Worm (Caenorhabditis elegans) whole organism, young adult: ENCODE results near the gene tofu-1.
A peak's percentile ranks its signal among the peaks of the same experiment; 100 is the strongest.

Experiments used
- B0019.2 ChIP-seq: fragments of 200-800 bp; sonication (Bioruptor generic); conservative IDR thresholded peaks from 2 replicates; pipeline ENCODE4 v1.3.6; 2022; ENCODE audit warnings: missing genetic modification reagents, missing genetic modification characterization, missing compliant biosample characterization
- B0261.1 ChIP-seq: sonication (generic microtip); optimal IDR thresholded peaks from 2 replicates; lab custom pipeline; 2016; ENCODE audit warnings: mild to moderate bottlenecking, missing genetic modification characterization, moderate library complexity, missing compliant biosample characterization
- F57C9.4 ChIP-seq: sonication (generic microtip); optimal IDR thresholded peaks from 2 replicates; lab custom pipeline; 2017; ENCODE audit warnings: mild to moderate bottlenecking, missing genetic modification characterization, missing compliant biosample characterization
- K12H6.12 ChIP-seq: fragments of 200-800 bp; sonication (Bioruptor generic); optimal IDR thresholded peaks from 2 replicates; lab custom pipeline; 2018; ENCODE audit warnings: mild to moderate bottlenecking, missing genetic modification characterization, missing compliant biosample characterization
- T07F8.4 ChIP-seq: sonication (generic microtip); optimal IDR thresholded peaks from 2 replicates; lab custom pipeline; 2016; ENCODE audit warnings: mild to moderate bottlenecking, missing genetic modification characterization, moderate library complexity, missing compliant biosample characterization
- T26A5.8 ChIP-seq: sonication (generic microtip); optimal IDR thresholded peaks from 2 replicates; lab custom pipeline; 2016; ENCODE audit warnings: missing genetic modification characterization, missing compliant biosample characterization
- Y56A3A.18 ChIP-seq: fragments of 200-800 bp; sonication (Bioruptor generic); IDR thresholded peaks from 2 replicates; pipeline ENCODE4 v1.3.6; 2022; ENCODE audit warnings: missing genetic modification reagents, missing genetic modification characterization, missing compliant biosample characterization
- Y79H2A.3 ChIP-seq: fragments of 200-800 bp; sonication (Bioruptor generic); conservative IDR thresholded peaks from 2 replicates; pipeline ENCODE4 v1.3.6; 2022; ENCODE audit warnings: missing genetic modification reagents, missing genetic modification characterization, missing compliant biosample characterization
- ama-1 ChIP-seq, 3 experiments: fragments of 150-350 bp in 1 of 3; sonication (generic microtip) in 2 of 3; optimal IDR thresholded peaks; 2 replicates each; lab custom pipeline; 2014 to 2018; ENCODE audit warnings: missing biosample characterization in 2 of 3, missing genetic modification characterization in 2 of 3, missing genetic modification reagents in 2 of 3
- aptf-3 ChIP-seq: fragments of 200-800 bp; sonication (Bioruptor generic); IDR thresholded peaks from 2 replicates; pipeline ENCODE4 v1.3.6; 2022; ENCODE audit warnings: missing genetic modification characterization, missing compliant biosample characterization
- attf-6 ChIP-seq: fragments of 200-800 bp; sonication (Bioruptor generic); IDR thresholded peaks from 2 replicates; pipeline ENCODE4 v1.3.6; 2022; ENCODE audit warnings: missing genetic modification reagents, missing genetic modification characterization, missing compliant biosample characterization
- cebp-1 ChIP-seq, 2 experiments: fragments of 200-800 bp in 1 of 2; sonication (Bioruptor generic) in 1 of 2; sonication (generic microtip) in 1 of 2; IDR thresholded peaks in 1 of 2; optimal IDR thresholded peaks in 1 of 2; 2 replicates each; pipeline versions ENCODE4 v1.3.6 to Lab custom; 2017 to 2022; ENCODE audit warnings: missing compliant biosample characterization in 2 of 2, missing genetic modification characterization in 2 of 2, mild to moderate bottlenecking in 1 of 2, missing genetic modification reagents in 1 of 2, moderate library complexity in 1 of 2
- ceh-100 ChIP-seq: fragments of 200-800 bp; sonication (Bioruptor generic); IDR thresholded peaks from 2 replicates; pipeline ENCODE4 v1.3.6; 2022; ENCODE audit warnings: missing genetic modification reagents, missing genetic modification characterization, missing compliant biosample characterization
- ceh-40 ChIP-seq: fragments of 200-800 bp; sonication (Bioruptor generic); IDR thresholded peaks from 2 replicates; pipeline ENCODE4 v1.3.6; 2022; ENCODE audit warnings: missing genetic modification characterization, missing compliant biosample characterization
- ceh-79 ChIP-seq: sonication (generic microtip); optimal IDR thresholded peaks from 2 replicates; lab custom pipeline; 2017; ENCODE audit warnings: mild to moderate bottlenecking, missing genetic modification characterization, missing compliant biosample characterization
- ceh-91 ChIP-seq: fragments of 200-800 bp; sonication (Bioruptor generic); IDR thresholded peaks from 2 replicates; pipeline ENCODE4 v1.3.6; 2022; ENCODE audit warnings: missing genetic modification reagents, missing genetic modification characterization, missing compliant biosample characterization
- efl-1 ChIP-seq: fragments of 150-350 bp; optimal IDR thresholded peaks from 2 replicates; lab custom pipeline; 2014; ENCODE audit warnings: missing biosample characterization, missing genetic modification reagents, missing genetic modification characterization
- egl-18 ChIP-seq: fragments of 200-800 bp; sonication (Bioruptor generic); IDR thresholded peaks from 2 replicates; pipeline ENCODE4 v1.3.6; 2022; ENCODE audit warnings: missing genetic modification reagents, missing genetic modification characterization, missing compliant biosample characterization
- egl-44 ChIP-seq: fragments of 200-800 bp; sonication (Bioruptor generic); IDR thresholded peaks from 2 replicates; pipeline ENCODE4 v1.3.6; 2022; ENCODE audit warnings: missing genetic modification reagents, missing genetic modification characterization, missing compliant biosample characterization
- egrh-3 ChIP-seq: fragments of 200-800 bp; sonication (Bioruptor generic); IDR thresholded peaks from 2 replicates; pipeline ENCODE4 v1.3.6; 2022; ENCODE audit warnings: missing genetic modification reagents, missing genetic modification characterization, missing compliant biosample characterization
- ets-4 ChIP-seq: fragments of 200-800 bp; sonication (Bioruptor generic); optimal IDR thresholded peaks from 2 replicates; lab custom pipeline; 2018; ENCODE audit warnings: mild to moderate bottlenecking, missing genetic modification characterization, missing compliant biosample characterization
- fkh-3 ChIP-seq: sonication (generic microtip); optimal IDR thresholded peaks from 2 replicates; lab custom pipeline; 2016; ENCODE audit warnings: mild to moderate bottlenecking, missing genetic modification characterization, missing compliant biosample characterization
- hrde-1 ChIP-seq: sonication (generic microtip); optimal IDR thresholded peaks from 2 replicates; lab custom pipeline; 2016; ENCODE audit warnings: missing genetic modification characterization, mild to moderate bottlenecking, missing compliant biosample characterization, moderate library complexity, missing genotype, missing genetic modification reagents, borderline replicate concordance
- hsf-1 ChIP-seq: fragments of 200-800 bp; sonication (Bioruptor generic); IDR thresholded peaks from 2 replicates; pipeline ENCODE4 v1.3.6; 2022; ENCODE audit warnings: missing genetic modification reagents, missing genetic modification characterization, missing compliant biosample characterization
- lag-1 ChIP-seq: fragments of 200-800 bp; sonication (Bioruptor generic); IDR thresholded peaks from 2 replicates; pipeline ENCODE4 v1.3.6; 2022; ENCODE audit warnings: missing genetic modification reagents, missing genetic modification characterization, missing compliant biosample characterization
- lsl-1 ChIP-seq: fragments of 200-800 bp; sonication (Bioruptor generic); optimal IDR thresholded peaks from 2 replicates; lab custom pipeline; 2018; ENCODE audit warnings: mild to moderate bottlenecking, missing genetic modification characterization, moderate library complexity, missing compliant biosample characterization
- madf-3 ChIP-seq: fragments of 200-800 bp; sonication (Bioruptor generic); IDR thresholded peaks from 2 replicates; pipeline ENCODE4 v1.3.6; 2022; ENCODE audit warnings: missing genetic modification reagents, missing genetic modification characterization, missing compliant biosample characterization
- madf-6 ChIP-seq: fragments of 200-800 bp; sonication (Bioruptor generic); IDR thresholded peaks from 2 replicates; pipeline ENCODE4 v1.3.6; 2022; ENCODE audit warnings: missing genetic modification reagents, missing genetic modification characterization, missing compliant biosample characterization
- madf-8 ChIP-seq: fragments of 200-800 bp; sonication (Bioruptor generic); conservative IDR thresholded peaks from 2 replicates; pipeline ENCODE4 v1.3.6; 2022; ENCODE audit warnings: missing genetic modification reagents, missing genetic modification characterization, missing compliant biosample characterization
- mxl-1 ChIP-seq: sonication (generic microtip); optimal IDR thresholded peaks from 2 replicates; lab custom pipeline; 2016; ENCODE audit warnings: missing genetic modification characterization, missing compliant biosample characterization
- nfya-2 ChIP-seq: fragments of 200-800 bp; sonication (Bioruptor generic); IDR thresholded peaks from 2 replicates; pipeline ENCODE4 v1.3.6; 2022; ENCODE audit warnings: missing genetic modification reagents, missing genetic modification characterization, missing compliant biosample characterization
- rcor-1 ChIP-seq: fragments of 200-800 bp; sonication (Bioruptor generic); IDR thresholded peaks from 2 replicates; pipeline ENCODE4 v1.3.6; 2022; ENCODE audit warnings: missing genetic modification reagents, missing genetic modification characterization, missing compliant biosample characterization
- snpc-1.1 ChIP-seq: sonication (generic microtip); optimal IDR thresholded peaks from 2 replicates; lab custom pipeline; 2017; ENCODE audit warnings: missing genetic modification characterization, mild to moderate bottlenecking, missing compliant biosample characterization, antibody characterized with exemption, moderate library complexity, missing genotype, missing genetic modification reagents; ENCODE audit not compliant: insufficient read depth
- snpc-1.3 ChIP-seq: sonication (generic microtip); optimal IDR thresholded peaks from 2 replicates; lab custom pipeline; 2017; ENCODE audit warnings: missing genetic modification characterization, mild to moderate bottlenecking, missing compliant biosample characterization, antibody characterized with exemption, moderate library complexity, missing genotype, missing genetic modification reagents; ENCODE audit not compliant: insufficient read depth
- snpc-3.4 ChIP-seq: sonication (generic microtip); optimal IDR thresholded peaks from 2 replicates; lab custom pipeline; 2017; ENCODE audit warnings: missing genetic modification characterization, mild to moderate bottlenecking, missing compliant biosample characterization, antibody characterized with exemption, moderate library complexity, missing genotype, missing genetic modification reagents
- somi-1 ChIP-seq: fragments of 200-800 bp; sonication (Bioruptor generic); optimal IDR thresholded peaks from 2 replicates; lab custom pipeline; 2018; ENCODE audit warnings: mild to moderate bottlenecking, missing genetic modification characterization, missing compliant biosample characterization
- sptf-2 ChIP-seq: fragments of 200-800 bp; sonication (Bioruptor generic); optimal IDR thresholded peaks from 2 replicates; lab custom pipeline; 2018; ENCODE audit warnings: mild to moderate bottlenecking, missing genetic modification characterization, missing compliant biosample characterization
- tbp1 ChIP-seq: fragments of 200-800 bp; sonication (Bioruptor generic); optimal IDR thresholded peaks from 2 replicates; lab custom pipeline; 2018; ENCODE audit warnings: mild to moderate bottlenecking, missing genetic modification characterization, missing compliant biosample characterization
- xnd-1 ChIP-seq: sonication (generic microtip); optimal IDR thresholded peaks from 2 replicates; lab custom pipeline; 2016; ENCODE audit warnings: missing genotype, missing genetic modification reagents, missing genetic modification characterization, missing compliant biosample characterization
- zfh-2 ChIP-seq: fragments of 200-800 bp; sonication (Bioruptor generic); conservative IDR thresholded peaks from 2 replicates; pipeline ENCODE4 v1.3.6; 2022; ENCODE audit warnings: missing genetic modification reagents, missing genetic modification characterization, missing compliant biosample characterization
- zim-3 ChIP-seq: sonication (generic microtip); optimal IDR thresholded peaks from 2 replicates; lab custom pipeline; 2017; ENCODE audit warnings: mild to moderate bottlenecking, missing genetic modification characterization, moderate library complexity, missing compliant biosample characterization
- ztf-22 ChIP-seq: fragments of 200-800 bp; sonication (Bioruptor generic); optimal IDR thresholded peaks from 2 replicates; lab custom pipeline; 2018; ENCODE audit warnings: mild to moderate bottlenecking, missing genetic modification characterization, moderate library complexity, missing compliant biosample characterization

The tofu-1 gene

DNA sequence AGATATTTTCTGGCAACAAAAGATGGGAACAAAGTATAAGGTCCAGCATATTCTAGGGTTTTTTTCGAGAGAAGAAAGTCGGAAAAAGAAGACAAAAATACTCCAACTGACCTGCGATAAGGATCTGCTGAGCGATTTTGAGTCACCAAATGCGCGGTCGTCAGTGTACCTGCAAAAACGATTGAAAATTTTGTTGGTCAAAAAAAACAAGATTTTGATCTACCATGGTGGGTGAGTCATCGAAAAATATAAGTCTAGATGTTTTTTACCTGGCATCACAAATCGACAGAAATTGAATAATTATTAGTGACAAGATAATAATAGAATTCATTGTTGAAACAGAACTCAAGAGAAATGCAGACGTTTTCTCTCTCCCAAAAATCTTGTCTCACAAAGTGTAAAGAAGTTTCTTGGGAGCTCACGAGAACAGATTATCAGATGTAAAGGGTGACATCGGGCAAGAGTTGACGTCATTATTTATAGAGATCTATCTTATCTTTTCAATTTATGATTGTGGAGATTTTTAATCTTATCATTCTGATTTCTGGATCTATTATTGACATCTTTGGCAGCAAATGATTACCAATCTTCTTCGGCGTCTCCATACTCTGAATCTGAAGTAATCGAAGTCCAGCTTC, 4.4 kb downstream of the tofu-1 start:
- TF ChIP-seq sptf-2 (GFP tag; lab: Kevin White, UChicago) = no peak
- no peak for TF ChIP-seq B0261.1 (tag; lab: Kevin White, UChicago)
- TF ChIP-seq snpc-1.1 (tag; lab: Kevin White, UChicago) = no peak
- peak; percentile 64 for TF ChIP-seq efl-1 (GFP tag; lab: Kevin White, UChicago)
- peak; percentile 75 for TF ChIP-seq madf-6 (GFP tag; lab: Robert Waterston, UW)
- peak; percentile 52 for TF ChIP-seq xnd-1 (tag; lab: Kevin White, UChicago)
- TF ChIP-seq aptf-3 = no peak
- peak; percentile 51 for TF ChIP-seq madf-8 (GFP tag; lab: Robert Waterston, UW)

DNA sequence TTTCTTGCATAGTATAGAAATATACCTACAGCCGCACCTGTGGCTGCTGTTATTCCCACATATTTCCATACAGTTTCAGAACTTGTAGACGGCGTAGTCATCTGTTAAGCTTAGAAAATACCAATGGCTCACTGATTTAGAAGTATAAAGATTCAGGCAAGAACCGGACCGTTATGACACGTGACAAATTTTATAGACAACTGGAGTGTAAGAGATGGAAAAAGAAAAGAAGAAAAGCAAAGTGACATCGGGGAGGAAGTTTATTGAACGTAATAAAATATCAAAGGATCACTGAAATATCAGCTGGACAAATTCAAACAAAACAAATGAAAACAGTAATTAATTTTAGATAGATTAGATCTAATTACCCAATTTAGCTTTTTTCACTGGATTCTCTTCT, 5.2 kb downstream of the tofu-1 start, which contains the start of gene rmd-2:
rmd-2 (minus strand) TSS at position 101 of the 400 bp plus-strand sequence.
- TF ChIP-seq B0019.2 (GFP tag; lab: Robert Waterston, UW) = no peak
- no peak for TF ChIP-seq Y79H2A.3
- no peak for TF ChIP-seq sptf-2 (GFP tag; lab: Kevin White, UChicago)
- TF ChIP-seq egl-18 (GFP tag; lab: Robert Waterston, UW) = no peak
- TF ChIP-seq somi-1 = no peak
- no peak for TF ChIP-seq K12H6.12 (tag; lab: Kevin White, UChicago)

DNA sequence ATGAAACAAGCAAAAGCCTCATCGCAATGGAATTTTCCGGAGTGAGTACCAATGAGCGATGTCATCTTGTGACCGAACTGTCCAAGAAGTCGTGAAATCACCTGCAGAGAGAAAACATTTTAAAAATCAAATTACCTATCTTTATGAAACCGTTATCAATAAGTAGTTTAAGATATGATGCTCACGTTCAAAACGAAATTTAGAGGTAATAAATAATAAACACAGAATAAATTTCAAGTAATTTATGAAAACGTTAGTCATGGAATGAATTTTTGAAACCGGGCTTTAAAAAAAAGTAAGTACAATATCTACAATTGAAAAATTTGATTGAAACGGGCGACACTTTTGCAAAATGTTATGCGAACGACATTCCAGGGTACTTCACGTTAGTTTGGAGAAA, 6.7 kb downstream of the tofu-1 start, which contains the start of gene C27H6.8:
C27H6.8 (minus strand) TSS at position 101 of the 400 bp plus-strand sequence.
- TF ChIP-seq ceh-91 (GFP tag; lab: Robert Waterston, UW) = no peak
- no peak for TF ChIP-seq T07F8.4 (tag; lab: Kevin White, UChicago)
- no peak for TF ChIP-seq madf-3 (GFP tag; lab: Robert Waterston, UW)
- TF ChIP-seq Y56A3A.18 (GFP tag; lab: Robert Waterston, UW) = no peak
- TF ChIP-seq ztf-22 (GFP tag; lab: Kevin White, UChicago) = no peak
- TF ChIP-seq egl-44 (GFP tag; lab: Robert Waterston, UW) = no peak
- TF ChIP-seq nfya-2 (GFP tag; lab: Robert Waterston, UW) = no peak
- no peak for TF ChIP-seq mxl-1
- TF ChIP-seq attf-6 (GFP tag; lab: Robert Waterston, UW) = no peak
- TF ChIP-seq ets-4 (GFP tag; lab: Kevin White, UChicago) = no peak
- no peak for TF ChIP-seq lsl-1 (GFP tag; lab: Kevin White, UChicago)
- no peak for TF ChIP-seq fkh-3 (tag; lab: Kevin White, UChicago)
- no peak for TF ChIP-seq ceh-79 (tag; lab: Kevin White, UChicago)
- no peak for TF ChIP-seq ceh-100
- no peak for TF ChIP-seq hrde-1 (tag; lab: Kevin White, UChicago)
- TF ChIP-seq tbp1 (GFP tag; lab: Kevin White, UChicago) = no peak
- TF ChIP-seq ceh-40 = no peak

DNA sequence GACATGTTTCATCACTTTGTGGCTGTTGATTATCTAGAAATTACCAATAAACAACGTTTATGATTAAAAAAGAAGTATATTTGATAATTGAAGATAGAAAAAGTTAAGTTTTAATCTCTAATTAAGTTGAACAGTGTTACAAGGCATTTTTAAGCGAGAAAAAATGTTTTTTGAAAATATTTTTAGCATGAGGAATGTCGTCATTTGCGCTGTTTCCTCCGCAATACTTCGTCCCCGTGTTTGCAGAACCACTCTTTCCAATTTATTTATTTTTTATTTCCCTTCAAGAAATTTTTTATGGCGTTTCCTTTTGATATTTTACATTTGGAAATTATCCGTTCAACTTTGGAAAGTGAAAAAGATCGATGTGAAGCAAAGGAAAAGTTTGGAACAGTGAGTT, 10.7 kb downstream of the tofu-1 start, which contains the start of the genes rde-1 and trpp-6:
rde-1 (minus strand) TSS at position 33 of the 400 bp plus-strand sequence.
trpp-6 (plus strand) TSS at position 286 of the 400 bp plus-strand sequence.
- no peak for TF ChIP-seq sptf-2 (GFP tag; lab: Kevin White, UChicago)
- TF ChIP-seq snpc-1.3 (tag; lab: Kevin White, UChicago) = no peak
- no peak for TF ChIP-seq egrh-3 (GFP tag; lab: Robert Waterston, UW)
- TF ChIP-seq cebp-1 (GFP tag; IDR thresholded peaks at IDR 0.05; lab: Robert Waterston, UW) = no peak
- TF ChIP-seq cebp-1 (tag; optimal IDR thresholded peaks at IDR 0.05; lab: Kevin White, UChicago) = no peak
- no peak for TF ChIP-seq lag-1 (GFP tag; lab: Robert Waterston, UW)
- TF ChIP-seq T26A5.8 (tag; lab: Kevin White, UChicago) = no peak
- TF ChIP-seq snpc-3.4 (tag; lab: Kevin White, UChicago) = no peak
- no peak for TF ChIP-seq rcor-1 (GFP tag; lab: Robert Waterston, UW)
- TF ChIP-seq F57C9.4 (tag; lab: Kevin White, UChicago) = no peak
- TF ChIP-seq ama-1 (optimal IDR thresholded peaks at IDR 0.05; lab: Kevin White, UChicago) = no peak
- TF ChIP-seq ama-1 (GFP tag; optimal IDR thresholded peaks at IDR 0.05; lab: Kevin White, UChicago) = no peak
- no peak for TF ChIP-seq zfh-2 (GFP tag; lab: Robert Waterston, UW)
- TF ChIP-seq zim-3 = no peak
- TF ChIP-seq hsf-1 (GFP tag; lab: Robert Waterston, UW) = no peak
- no peak for TF ChIP-seq ceh-40
- TF ChIP-seq egl-18 (GFP tag; lab: Robert Waterston, UW) = no peak
